Worm (Caenorhabditis elegans) whole organism, late embryonic: ENCODE results near the gene cyp-33C4.

Experiments
- F13H6.1 ChIP-seq: sonication (generic microtip); optimal IDR thresholded peaks from 2 replicates; lab custom pipeline; 2016; ENCODE audit warnings: missing genetic modification characterization, missing compliant biosample characterization
- K02D7.2 ChIP-seq: sonication (generic microtip); optimal IDR thresholded peaks from 2 replicates; lab custom pipeline; 2017; ENCODE audit warnings: mild to moderate bottlenecking, missing genetic modification characterization, missing compliant biosample characterization
- ceh-18 ChIP-seq: sonication (generic microtip); optimal IDR thresholded peaks from 2 replicates; lab custom pipeline; 2016; ENCODE audit warnings: missing genetic modification characterization, missing compliant biosample characterization
- ceh-19 ChIP-seq: fragments of 200-800 bp; sonication (Bioruptor generic); optimal IDR thresholded peaks from 2 replicates; lab custom pipeline; 2018; ENCODE audit warnings: mild to moderate bottlenecking, missing genetic modification characterization, missing compliant biosample characterization
- ceh-2 ChIP-seq: sonication (generic microtip); optimal IDR thresholded peaks from 2 replicates; lab custom pipeline; 2016; ENCODE audit warnings: missing genotype, missing genetic modification characterization, missing compliant biosample characterization
- ceh-22 ChIP-seq: sonication (generic microtip); optimal IDR thresholded peaks from 2 replicates; lab custom pipeline; 2017; ENCODE audit warnings: missing biosample characterization, missing genetic modification characterization
- ceh-24 ChIP-seq: sonication (generic microtip); optimal IDR thresholded peaks from 2 replicates; lab custom pipeline; 2016; ENCODE audit warnings: mild to moderate bottlenecking, missing genetic modification characterization, missing compliant biosample characterization
- ceh-30 ChIP-seq: fragments of 150-350 bp; optimal IDR thresholded peaks from 2 replicates; lab custom pipeline; 2014; ENCODE audit warnings: missing biosample characterization, missing genetic modification characterization
- ceh-31 ChIP-seq: sonication (generic microtip); optimal IDR thresholded peaks from 2 replicates; lab custom pipeline; 2016; ENCODE audit warnings: missing genetic modification characterization, missing compliant biosample characterization
- ceh-34 ChIP-seq: sonication (generic microtip); optimal IDR thresholded peaks from 2 replicates; lab custom pipeline; 2016; ENCODE audit warnings: mild to moderate bottlenecking, missing genetic modification characterization, missing compliant biosample characterization
- ceh-6 ChIP-seq: fragments of 200-800 bp; sonication (Bioruptor generic); optimal IDR thresholded peaks from 2 replicates; lab custom pipeline; 2018; ENCODE audit warnings: mild to moderate bottlenecking, missing genetic modification characterization, missing compliant biosample characterization
- dve-1 ChIP-seq: sonication (generic microtip); optimal IDR thresholded peaks from 2 replicates; lab custom pipeline; 2017; ENCODE audit warnings: antibody characterized with exemption, mild to moderate bottlenecking, missing genetic modification characterization, missing compliant biosample characterization
- elt-2 ChIP-seq: sonication (generic microtip); optimal IDR thresholded peaks from 2 replicates; lab custom pipeline; 2016; ENCODE audit warnings: missing genetic modification reagents, missing genetic modification characterization, missing compliant biosample characterization
- ets-4 ChIP-seq: sonication (generic microtip); optimal IDR thresholded peaks from 2 replicates; lab custom pipeline; 2016; ENCODE audit warnings: missing genetic modification characterization, missing compliant biosample characterization
- eyg-1 ChIP-seq: sonication (generic microtip); optimal IDR thresholded peaks from 2 replicates; lab custom pipeline; 2016; ENCODE audit warnings: missing genotype, missing genetic modification characterization, missing compliant biosample characterization
- fax-1 ChIP-seq: sonication (generic microtip); optimal IDR thresholded peaks from 2 replicates; lab custom pipeline; 2016; ENCODE audit warnings: missing genotype, missing genetic modification characterization, missing compliant biosample characterization
- gmeb-2 ChIP-seq: sonication (generic microtip); optimal IDR thresholded peaks from 2 replicates; lab custom pipeline; 2016; ENCODE audit warnings: missing genetic modification characterization, inconsistent platforms, missing compliant biosample characterization
- hlh-13 ChIP-seq: fragments of 200-800 bp; sonication (Bioruptor generic); optimal IDR thresholded peaks from 2 replicates; lab custom pipeline; 2018; ENCODE audit warnings: mild to moderate bottlenecking, missing genetic modification characterization, missing compliant biosample characterization
- hlh-15 ChIP-seq: sonication (generic microtip); optimal IDR thresholded peaks from 2 replicates; lab custom pipeline; 2016; ENCODE audit warnings: missing genetic modification characterization, missing compliant biosample characterization
- lim-6 ChIP-seq: sonication (generic microtip); optimal IDR thresholded peaks from 2 replicates; lab custom pipeline; 2016; ENCODE audit warnings: missing genetic modification characterization, missing compliant biosample characterization
- madf-2 ChIP-seq: sonication (generic microtip); optimal IDR thresholded peaks from 2 replicates; lab custom pipeline; 2017; ENCODE audit warnings: missing genetic modification characterization, missing compliant biosample characterization
- nfya-1 ChIP-seq: sonication (generic microtip); optimal IDR thresholded peaks from 2 replicates; lab custom pipeline; 2017; ENCODE audit warnings: missing genetic modification characterization, mild to moderate bottlenecking, missing compliant biosample characterization, antibody characterized with exemption, moderate library complexity
- nhr-11 ChIP-seq: fragments of 150-350 bp; optimal IDR thresholded peaks from 2 replicates; lab custom pipeline; 2014; ENCODE audit warnings: missing biosample characterization, missing genetic modification characterization
- nhr-232 ChIP-seq: sonication (generic microtip); optimal IDR thresholded peaks from 2 replicates; lab custom pipeline; 2016; ENCODE audit warnings: missing genetic modification characterization, missing compliant biosample characterization
- npax-4 ChIP-seq: sonication (generic microtip); optimal IDR thresholded peaks from 2 replicates; lab custom pipeline; 2016; ENCODE audit warnings: missing genetic modification characterization, missing compliant biosample characterization
- pag-3 ChIP-seq: sonication (generic microtip); optimal IDR thresholded peaks from 2 replicates; lab custom pipeline; 2016; ENCODE audit warnings: missing compliant biosample characterization, missing genetic modification characterization, borderline replicate concordance
- pha-4 ChIP-seq: fragments of 150-350 bp; optimal IDR thresholded peaks from 2 replicates; lab custom pipeline; 2018; ENCODE audit warnings: missing biosample characterization, missing genetic modification reagents, missing genetic modification characterization
- pqm-1 ChIP-seq: sonication (generic microtip); optimal IDR thresholded peaks from 2 replicates; lab custom pipeline; 2016; ENCODE audit warnings: missing genetic modification characterization, missing compliant biosample characterization
- pros-1 ChIP-seq: fragments of 150-350 bp; optimal IDR thresholded peaks from 2 replicates; lab custom pipeline; 2014; ENCODE audit warnings: missing biosample characterization, missing genetic modification reagents, missing genetic modification characterization
- ref-2 ChIP-seq: sonication (generic microtip); optimal IDR thresholded peaks from 2 replicates; lab custom pipeline; 2016; ENCODE audit warnings: missing genetic modification characterization, missing compliant biosample characterization
- sdc-2 ChIP-seq: sonication (generic microtip); optimal IDR thresholded peaks from 2 replicates; lab custom pipeline; 2016; ENCODE audit warnings: missing genotype, missing genetic modification characterization, missing compliant biosample characterization
- sox-4 ChIP-seq: sonication (generic microtip); optimal IDR thresholded peaks from 2 replicates; lab custom pipeline; 2017; ENCODE audit warnings: mild to moderate bottlenecking, missing genetic modification characterization, inconsistent platforms, missing compliant biosample characterization
- syd-9 ChIP-seq: sonication (generic microtip); optimal IDR thresholded peaks from 2 replicates; lab custom pipeline; 2016; ENCODE audit warnings: mild to moderate bottlenecking, missing genetic modification characterization, moderate library complexity, missing compliant biosample characterization
- tbx-2 ChIP-seq: sonication (generic microtip); optimal IDR thresholded peaks from 2 replicates; lab custom pipeline; 2016; ENCODE audit warnings: missing genetic modification characterization, missing compliant biosample characterization
- tbx-7 ChIP-seq: sonication (generic microtip); optimal IDR thresholded peaks from 2 replicates; lab custom pipeline; 2016; ENCODE audit warnings: missing genotype, missing genetic modification characterization, missing compliant biosample characterization
- unc-42 ChIP-seq: sonication (generic microtip); optimal IDR thresholded peaks from 2 replicates; lab custom pipeline; 2016; ENCODE audit warnings: missing genotype, missing genetic modification characterization, missing compliant biosample characterization
- unc-86 ChIP-seq: sonication (generic microtip); optimal IDR thresholded peaks from 2 replicates; lab custom pipeline; 2016; ENCODE audit warnings: missing genetic modification characterization, missing compliant biosample characterization
- ztf-16 ChIP-seq: sonication (generic microtip); optimal IDR thresholded peaks from 2 replicates; lab custom pipeline; 2017; ENCODE audit warnings: missing genetic modification characterization, missing compliant biosample characterization

cyp-33C4 gene

ce11 chrV:2200402-2200801, 35.5 kb upstream of the cyp-33C4 start:
- TF ChIP-seq ets-4 (tag; lab: Kevin White, UChicago) (no peak), syd-9 (tag; lab: Kevin White, UChicago) (no peak), ref-2 (tag; lab: Kevin White, UChicago) (no peak), ceh-31 (no peak), tbx-7 (tag; lab: Kevin White, UChicago) (no peak), gmeb-2 (tag; lab: Kevin White, UChicago) (no peak), ceh-18 (no peak), ceh-22 (tag; lab: Kevin White, UChicago) (no peak), ceh-34 (tag; lab: Kevin White, UChicago) (no peak), pqm-1 (tag; lab: Kevin White, UChicago) (no peak), ztf-16 (tag; lab: Kevin White, UChicago) (no peak), dve-1 (no peak), ceh-30 (no peak), hlh-13 (no peak), K02D7.2 (tag; lab: Kevin White, UChicago) (no peak), nhr-11 (tag; lab: Kevin White, UChicago) (no peak), npax-4 (tag; lab: Kevin White, UChicago) (no peak)

ce11 chrV:2201240-2201639, 34.7 kb upstream of the cyp-33C4 start, which contains the start of gene cyp-32B1:
Gene cyp-32B1, minus strand, starts transcription at chrV:2201415.
- TF ChIP-seq sdc-2: no peak
- TF ChIP-seq madf-2 (tag; lab: Kevin White, UChicago): no peak
- no peak for TF ChIP-seq nfya-1 (tag; lab: Kevin White, UChicago)
- no peak for TF ChIP-seq elt-2 (tag; lab: Kevin White, UChicago)
- no peak for TF ChIP-seq ceh-2 (tag; lab: Kevin White, UChicago)
- TF ChIP-seq ceh-19: no peak
- no peak for TF ChIP-seq pha-4 (tag; lab: Kevin White, UChicago)
- TF ChIP-seq unc-86 (tag; lab: Kevin White, UChicago): no peak
- no peak for TF ChIP-seq lim-6 (tag; lab: Kevin White, UChicago)

DNA sequence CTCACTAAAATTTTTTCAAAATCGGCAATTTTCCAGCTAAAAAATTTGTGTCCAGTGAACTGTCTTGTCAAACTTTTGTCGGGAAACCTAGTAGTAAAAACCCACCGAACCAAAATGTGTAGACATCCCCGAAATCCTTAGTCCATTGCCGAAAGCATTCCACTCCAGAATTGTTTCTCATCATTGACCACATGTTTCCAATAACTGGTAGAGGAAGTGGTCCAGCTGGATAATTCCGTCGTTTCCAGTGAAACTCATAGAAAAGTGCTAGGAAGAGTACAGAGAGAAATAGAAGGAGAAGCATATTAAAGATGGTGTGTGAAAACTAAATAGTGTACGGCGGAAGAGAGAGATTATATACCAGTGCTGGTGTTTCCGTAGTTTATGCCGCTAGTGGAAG, 31.9 kb upstream of the cyp-33C4 start, which contains the start of gene cyp-33C12:
TSS of gene cyp-33C12 (minus strand) at position 321 of the 400 bp plus-strand sequence.
- TF ChIP-seq ceh-2 (tag; lab: Kevin White, UChicago) (no peak), ceh-24 (tag; lab: Kevin White, UChicago) (no peak), ceh-22 (tag; lab: Kevin White, UChicago) (no peak), fax-1 (tag; lab: Kevin White, UChicago) (no peak), eyg-1 (no peak), ceh-30 (no peak), pros-1 (tag; lab: Kevin White, UChicago) (no peak), ceh-6 (GFP tag; lab: Kevin White, UChicago) (no peak), madf-2 (tag; lab: Kevin White, UChicago) (no peak), sox-4 (no peak), F13H6.1 (tag; lab: Kevin White, UChicago) (no peak), hlh-15 (tag; lab: Kevin White, UChicago) (no peak), tbx-7 (tag; lab: Kevin White, UChicago) (no peak), nhr-232 (no peak), unc-42 (tag; lab: Kevin White, UChicago) (no peak)

ce11 chrV:2206181-2206580, 29.8 kb upstream of the cyp-33C4 start, which contains the start of gene srt-40:
Gene srt-40, minus strand, starts transcription at chrV:2206281.
- TF ChIP-seq nhr-232 (no peak), pag-3 (no peak), madf-2 (tag; lab: Kevin White, UChicago) (no peak), ceh-6 (GFP tag; lab: Kevin White, UChicago) (no peak), tbx-2 (tag; lab: Kevin White, UChicago) (no peak), dve-1 (no peak), ztf-16 (tag; lab: Kevin White, UChicago) (no peak), ceh-19 (no peak), K02D7.2 (tag; lab: Kevin White, UChicago) (no peak)
